Worm (Caenorhabditis elegans): ENCODE results near the gene snap-29.

Gene snap-29

DNA sequence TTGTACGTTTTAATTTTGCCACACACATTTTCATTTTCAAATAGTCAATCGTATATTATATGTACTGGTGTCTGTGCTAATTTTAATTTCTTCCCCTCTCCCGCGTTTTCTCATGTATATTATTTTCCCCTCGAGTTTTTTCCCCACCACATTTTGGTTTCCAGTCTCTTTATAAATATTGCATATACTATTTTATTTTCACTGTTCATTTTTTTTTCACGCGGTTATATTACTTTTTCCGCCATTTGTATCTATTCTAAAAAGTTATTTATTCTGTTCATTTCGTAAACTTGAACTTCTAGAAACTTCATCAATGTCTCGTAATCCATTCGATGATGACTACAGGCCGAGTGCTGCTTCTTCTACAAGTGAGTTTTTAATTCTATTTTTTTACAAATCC is at the start of gene snap-29:
Gene snap-29 (plus strand): TSS at position 301 of the 400 bp plus-strand sequence.
- no peak for TF ChIP-seq ceh-16 (tag; optimal IDR thresholded peaks at IDR 0.05)
- TF ChIP-seq sma-3 (GFP tag; optimal IDR thresholded peaks at IDR 0.05), result no peak
- TF ChIP-seq nhr-12 (tag; optimal IDR thresholded peaks at IDR 0.05), result no peak
- TF ChIP-seq unc-39 (tag; optimal IDR thresholded peaks at IDR 0.05), result no peak
- TF ChIP-seq zag-1 (tag; optimal IDR thresholded peaks at IDR 0.05), result no peak
- TF ChIP-seq ZK546.5 (tag; optimal IDR thresholded peaks at IDR 0.05), result no peak
- no peak for TF ChIP-seq nhr-23 (tag; optimal IDR thresholded peaks at IDR 0.05)
- no peak for TF ChIP-seq nhr-25 (tag; optimal IDR thresholded peaks at IDR 0.05)
- TF ChIP-seq nhr-21 (tag; optimal IDR thresholded peaks at IDR 0.05), result no peak
- TF ChIP-seq crh-2 (tag; optimal IDR thresholded peaks at IDR 0.05), result no peak
- no peak for TF ChIP-seq nhr-237 (tag; optimal IDR thresholded peaks at IDR 0.05)
- no peak for TF ChIP-seq aly-2 (tag; optimal IDR thresholded peaks at IDR 0.05)
- TF ChIP-seq peb-1 (tag; optimal IDR thresholded peaks at IDR 0.05), result no peak
- no peak for TF ChIP-seq elt-1 (tag; optimal IDR thresholded peaks at IDR 0.05)
- TF ChIP-seq nhr-10 (tag; optimal IDR thresholded peaks at IDR 0.05), result no peak
- TF ChIP-seq unc-55 (GFP tag; optimal IDR thresholded peaks at IDR 0.05), result no peak
- no peak for TF ChIP-seq ceh-82 (tag; optimal IDR thresholded peaks at IDR 0.05)
- no peak for TF ChIP-seq C34F6.9 (tag; optimal IDR thresholded peaks at IDR 0.05)

DNA sequence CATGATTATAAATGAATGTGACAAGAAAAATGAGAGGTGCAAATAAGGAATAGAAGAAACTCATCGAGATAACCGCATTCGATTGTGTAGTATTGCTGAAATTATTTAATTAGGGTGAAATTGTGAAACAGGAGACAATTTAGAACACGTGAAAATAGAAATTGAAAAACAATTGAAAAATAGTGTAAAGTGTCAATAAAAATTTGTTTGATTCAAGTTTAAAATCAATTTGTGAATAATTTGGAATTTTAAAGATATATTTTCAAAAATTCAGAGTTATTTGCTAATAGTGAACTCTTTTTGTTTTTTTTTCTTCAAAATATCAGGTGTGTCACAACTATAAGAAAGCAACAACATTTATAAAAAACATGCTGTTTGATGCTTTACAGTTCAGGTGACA is 44.7 kb upstream of the snap-29 start, which contains the start of gene ZK370.4:
Gene ZK370.4 (minus strand): TSS at position 101 of the 400 bp plus-strand sequence.
- TF ChIP-seq nhr-12 (tag; optimal IDR thresholded peaks at IDR 0.05) (no peak), zag-1 (tag; optimal IDR thresholded peaks at IDR 0.05) (no peak), unc-39 (tag; optimal IDR thresholded peaks at IDR 0.05) (no peak), blmp-1 (tag; optimal IDR thresholded peaks at IDR 0.05; ENCODE audit: insufficient read depth) (no peak), ztf-11 (tag; optimal IDR thresholded peaks at IDR 0.05) (no peak), mdl-1 (tag; optimal IDR thresholded peaks at IDR 0.05) (no peak), sma-3 (GFP tag; optimal IDR thresholded peaks at IDR 0.05) (no peak), ceh-16 (tag; optimal IDR thresholded peaks at IDR 0.05) (no peak), elt-1 (tag; optimal IDR thresholded peaks at IDR 0.05) (no peak), dmd-4 (tag; optimal IDR thresholded peaks at IDR 0.05) (no peak)

DNA sequence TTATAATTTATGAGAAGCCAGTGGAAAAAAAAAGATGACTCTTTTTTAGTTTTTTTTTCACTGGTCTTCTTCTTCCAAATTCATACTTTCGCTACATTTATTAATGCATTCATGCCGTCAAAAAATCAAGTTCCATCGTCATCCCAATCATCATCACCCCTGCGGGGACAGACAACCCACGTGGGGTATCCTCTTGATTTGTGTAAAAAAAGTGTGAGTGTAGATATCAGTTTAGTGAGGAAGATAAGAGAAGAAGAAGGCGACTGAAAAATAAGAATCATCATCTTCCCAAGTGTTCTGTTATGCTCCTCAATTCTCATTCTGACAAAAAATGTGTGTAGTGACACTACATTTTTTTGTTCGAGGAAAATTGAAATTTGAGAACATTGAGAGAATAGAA is 44.1 kb upstream of the snap-29 start:
- TF ChIP-seq ztf-4 (tag; optimal IDR thresholded peaks at IDR 0.05) (peak; percentile 54), lsy-2 (tag; optimal IDR thresholded peaks at IDR 0.05) (peak in 1 of 2 experiments; percentile 18), nhr-25 (tag; optimal IDR thresholded peaks at IDR 0.05) (peak; percentile 25), mdl-1 (tag; optimal IDR thresholded peaks at IDR 0.05) (peak in 1 of 2 experiments; percentile 33), elt-3 (tag; optimal IDR thresholded peaks at IDR 0.05) (no peak), F13H6.1 (tag; optimal IDR thresholded peaks at IDR 0.05) (peak; percentile 2), blmp-1 (tag; optimal IDR thresholded peaks at IDR 0.05; ENCODE audit: insufficient read depth) (peak; percentile 28), sma-9 (GFP tag; optimal IDR thresholded peaks at IDR 0.05) (peak; percentile 73), sma-9 (tag; optimal IDR thresholded peaks at IDR 0.05) (no peak), lin-13 (GFP tag; optimal IDR thresholded peaks at IDR 0.05) (no peak)

DNA sequence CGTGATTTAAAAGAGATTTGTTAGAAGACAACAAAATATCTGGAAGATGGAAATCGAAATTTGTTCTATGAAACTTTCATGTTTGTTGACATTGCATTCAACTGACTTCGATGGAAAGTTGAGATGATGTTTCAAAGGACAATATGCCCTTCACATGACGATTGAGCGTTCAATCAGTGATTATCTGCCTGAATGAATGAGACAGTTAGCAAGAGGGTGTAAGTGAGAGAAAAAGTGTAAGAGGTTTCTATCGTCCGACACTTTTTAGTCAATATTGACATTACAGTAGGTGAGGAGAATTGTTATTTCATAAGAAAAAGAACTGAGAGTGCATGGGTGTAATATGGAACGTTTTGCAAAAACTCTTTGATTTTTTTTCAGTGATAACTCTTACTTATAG is 42.8 kb upstream of the snap-29 start:
- TF ChIP-seq sma-9 (GFP tag; optimal IDR thresholded peaks at IDR 0.05) (peak; percentile 76), sma-9 (tag; optimal IDR thresholded peaks at IDR 0.05) (no peak), nhr-129 (tag; optimal IDR thresholded peaks at IDR 0.05) (peak; percentile 75), sem-4 (tag; optimal IDR thresholded peaks at IDR 0.05) (no peak), mdl-1 (tag; optimal IDR thresholded peaks at IDR 0.05) (no peak), lsy-2 (tag; optimal IDR thresholded peaks at IDR 0.05) (peak in 1 of 2 experiments; percentile 15), nhr-6 (tag; optimal IDR thresholded peaks at IDR 0.05) (peak; percentile 38), blmp-1 (tag; optimal IDR thresholded peaks at IDR 0.05; ENCODE audit: insufficient read depth) (peak; percentile 55), crh-2 (tag; optimal IDR thresholded peaks at IDR 0.05) (peak; percentile 34), F13H6.1 (tag; optimal IDR thresholded peaks at IDR 0.05) (peak; percentile 5), fos-1 (tag; optimal IDR thresholded peaks at IDR 0.05) (peak; percentile 21)

DNA sequence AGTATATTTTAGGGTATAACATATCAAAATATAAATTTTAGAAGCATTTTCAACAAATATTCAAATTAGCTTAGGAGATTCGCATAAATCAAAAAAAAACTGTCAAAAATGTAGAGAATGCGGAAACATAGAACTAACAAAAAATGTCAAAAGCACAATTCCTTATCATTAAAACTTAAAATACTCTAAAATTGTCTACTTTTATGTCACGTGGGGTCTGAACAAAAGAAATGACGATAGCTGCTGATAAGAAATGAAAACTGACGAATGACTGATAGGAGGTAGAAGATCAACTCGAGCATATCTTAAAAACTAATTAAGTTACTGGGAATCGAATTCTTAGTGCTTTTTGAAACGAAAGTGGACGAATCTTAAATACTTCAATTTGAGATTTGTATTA is 42.4 kb upstream of the snap-29 start:
- TF ChIP-seq fos-1 (tag; optimal IDR thresholded peaks at IDR 0.05) (peak; percentile 61), nhr-10 (tag; optimal IDR thresholded peaks at IDR 0.05) (no peak), gmeb-1 (tag; optimal IDR thresholded peaks at IDR 0.05) (peak; percentile 57), crh-2 (tag; optimal IDR thresholded peaks at IDR 0.05) (peak; percentile 43), snpc-4 (tag; optimal IDR thresholded peaks at IDR 0.05) (no peak), dmd-4 (tag; optimal IDR thresholded peaks at IDR 0.05) (no peak), mdl-1 (tag; optimal IDR thresholded peaks at IDR 0.05) (peak; percentile 34 to 56), unc-62 (GFP tag; optimal IDR thresholded peaks at IDR 0.05) (no peak), sma-9 (GFP tag; optimal IDR thresholded peaks at IDR 0.05) (peak; percentile 94), sma-9 (tag; optimal IDR thresholded peaks at IDR 0.05) (no peak), skn-1 (tag; optimal IDR thresholded peaks at IDR 0.05) (no peak), alr-1 (tag; optimal IDR thresholded peaks at IDR 0.05) (no peak), aly-2 (tag; optimal IDR thresholded peaks at IDR 0.05) (no peak), nhr-129 (tag; optimal IDR thresholded peaks at IDR 0.05) (no peak)
